Worm (Caenorhabditis elegans) whole organism, L2 larva: ENCODE data around the gene C18H7.11.

Experiments used
- F13H6.1 ChIP-seq: sonication (generic microtip); optimal IDR thresholded peaks from 2 replicates; lab custom pipeline; 2016; ENCODE audit warnings: missing genetic modification characterization, missing compliant biosample characterization
- ZK546.5 ChIP-seq: sonication (generic microtip); optimal IDR thresholded peaks from 2 replicates; lab custom pipeline; 2017; ENCODE audit warnings: missing biosample characterization, missing genetic modification characterization
- alr-1 ChIP-seq: fragments of 150-350 bp; optimal IDR thresholded peaks from 2 replicates; lab custom pipeline; 2014; ENCODE audit warnings: missing biosample characterization, missing genetic modification characterization
- lin-11 ChIP-seq: fragments of 150-350 bp; sonication (generic microtip); optimal IDR thresholded peaks from 2 replicates; lab custom pipeline; 2014; ENCODE audit warnings: missing biosample characterization, missing genetic modification characterization, inconsistent platforms, mixed read lengths
- mdl-1 ChIP-seq, 2 experiments: fragments of 150-350 bp in 1 of 2; sonication (generic microtip) in 1 of 2; optimal IDR thresholded peaks; 2 replicates each; lab custom pipeline; 2017; ENCODE audit warnings: missing biosample characterization in 2 of 2, missing genetic modification characterization in 2 of 2
- nhr-10 ChIP-seq: sonication (generic microtip); optimal IDR thresholded peaks from 2 replicates; lab custom pipeline; 2017; ENCODE audit warnings: missing biosample characterization, missing genetic modification characterization
- nhr-12 ChIP-seq: fragments of 150-350 bp; optimal IDR thresholded peaks from 2 replicates; lab custom pipeline; 2014; ENCODE audit warnings: missing biosample characterization, missing genetic modification characterization
- sma-3 ChIP-seq: sonication (generic microtip); optimal IDR thresholded peaks from 2 replicates; lab custom pipeline; 2016; ENCODE audit warnings: missing genetic modification reagents, missing genetic modification characterization, missing compliant biosample characterization
- unc-55 ChIP-seq: fragments of 150-350 bp; sonication (generic microtip); optimal IDR thresholded peaks from 3 replicates; lab custom pipeline; 2014; ENCODE audit warnings: missing biosample characterization, missing genetic modification reagents, missing genetic modification characterization
- unc-62 ChIP-seq: fragments of 150-350 bp; optimal IDR thresholded peaks from 2 replicates; lab custom pipeline; 2014; ENCODE audit warnings: missing biosample characterization, missing genetic modification reagents, missing genetic modification characterization

ce11 chrIV:604144-604543, 7.4 kb downstream of the C18H7.11 start, which contains the start of gene col-102:
- TF ChIP-seq nhr-10 (tag; lab: Kevin White, UChicago) (no peak), alr-1 (tag; lab: Kevin White, UChicago) (no peak), sma-3 (GFP tag; lab: Kevin White, UChicago) (no peak), F13H6.1 (no peak), unc-55 (GFP tag; lab: Kevin White, UChicago) (no peak), unc-62 (GFP tag; lab: Kevin White, UChicago) (no peak), mdl-1 (tag; optimal IDR thresholded peaks at IDR 0.05; lab: Kevin White, UChicago) (no peak), lin-11 (tag; lab: Kevin White, UChicago) (no peak), ZK546.5 (no peak), nhr-12 (tag; lab: Kevin White, UChicago) (no peak)
